Worm (Caenorhabditis elegans): ENCODE results near the gene C03B1.13.

DNA sequence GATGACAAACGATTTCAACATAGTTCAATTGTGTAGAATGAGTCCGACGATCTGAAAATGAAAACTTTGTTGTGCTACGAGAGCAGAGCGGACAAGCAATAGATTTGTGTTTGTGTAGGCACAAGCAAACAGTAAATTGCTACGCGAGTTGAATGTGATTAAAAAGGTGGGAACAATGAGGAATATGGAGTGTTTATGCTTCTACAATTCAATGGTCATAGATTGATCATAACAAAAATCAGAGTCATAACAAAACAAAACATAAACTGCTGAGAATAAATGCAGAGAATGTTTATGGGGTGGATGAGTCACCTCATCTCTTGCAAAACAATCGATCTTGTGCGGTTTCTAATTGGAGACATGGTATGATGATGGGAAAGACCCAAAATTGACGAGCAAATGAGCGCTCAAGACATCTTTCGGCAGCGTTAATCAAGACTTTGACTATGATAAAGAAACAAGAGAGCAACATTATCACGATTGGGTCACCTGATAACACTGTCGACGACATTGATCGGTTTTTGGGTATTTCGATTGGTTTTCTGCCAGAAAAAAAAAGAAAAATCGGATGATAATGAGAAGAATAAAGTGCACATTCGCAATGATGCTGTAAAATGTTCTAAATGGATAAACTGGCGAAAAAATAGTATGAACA is 39.9 kb upstream of the C03B1.13 start, which contains the start of gene lmp-1:
- TF ChIP-seq nhr-129 (tag; optimal IDR thresholded peaks at IDR 0.05) (no peak), nhr-12 (tag; optimal IDR thresholded peaks at IDR 0.05) (no peak), zag-1 (tag; optimal IDR thresholded peaks at IDR 0.05) (no peak), elt-1 (tag; optimal IDR thresholded peaks at IDR 0.05) (no peak)

Data from whole organism, L2 larva.